Fruit fly (Drosophila melanogaster): ENCODE data around the gene CG33510.

DNA sequence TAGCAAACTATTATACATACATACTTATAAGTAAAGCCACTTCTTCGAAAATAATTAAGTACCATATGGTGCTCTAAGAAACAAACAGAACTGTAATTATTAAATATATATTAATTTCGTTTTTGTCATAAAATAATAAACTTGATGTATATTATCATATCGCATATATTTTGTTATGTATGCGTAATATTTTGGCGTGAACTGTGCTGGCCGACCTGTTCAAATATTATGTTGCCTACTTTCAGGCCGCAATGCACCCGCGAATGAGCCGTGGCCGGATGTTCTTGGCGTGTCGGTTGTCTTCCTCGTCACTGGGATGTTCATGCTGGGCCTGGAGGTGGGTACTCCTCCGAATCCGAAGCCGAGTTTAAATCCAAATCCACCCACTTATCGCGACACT lies 6.3 kb downstream of the CG33510 start:
- no peak for TF ChIP-seq ttk (optimal IDR thresholded peaks at IDR 0.05)
- no peak for TF ChIP-seq Myc (optimal IDR thresholded peaks at IDR 0.05)
- TF ChIP-seq Sin3A (optimal IDR thresholded peaks at IDR 0.05) = no peak

Measured in Kc167 (cell line).